Fruit fly (Drosophila melanogaster) whole organism, embryonic: Measurements from ENCODE around the gene CG1532.

Source experiments
- Bgb ChIP-seq: fragments of 200-800 bp; sonication (Bioruptor generic); IDR thresholded peaks from 2 replicates; pipeline ENCODE4 v1.3.6; 2022; ENCODE audit warnings: missing biosample characterization, missing genetic modification characterization; ENCODE audit not compliant: partially characterized antibody
- CG14860 ChIP-seq: fragments of 200-800 bp; sonication (Bioruptor generic); IDR thresholded peaks from 3 replicates; pipeline ENCODE4 v1.3.6; 2022; ENCODE audit warnings: missing biosample characterization, missing genetic modification characterization; ENCODE audit not compliant: partially characterized antibody
- CG1529 ChIP-seq: fragments of 200-800 bp; sonication (Bioruptor generic); optimal IDR thresholded peaks from 3 replicates; lab custom pipeline; 2018; ENCODE audit warnings: missing biosample characterization, missing genetic modification characterization
- CG1832 ChIP-seq: fragments of 200-800 bp; sonication (Bioruptor generic); optimal IDR thresholded peaks from 2 replicates; lab custom pipeline; 2017; ENCODE audit warnings: missing biosample characterization, mild to moderate bottlenecking, missing genetic modification characterization, inconsistent platforms
- CG31388 ChIP-seq: fragments of 200-800 bp; sonication (Bioruptor generic); optimal IDR thresholded peaks from 2 replicates; lab custom pipeline; 2016; ENCODE audit warnings: missing biosample characterization, missing genetic modification characterization
- CG31441 ChIP-seq: fragments of 200-800 bp; sonication (Bioruptor generic); IDR thresholded peaks from 2 replicates; pipeline ENCODE4 v1.3.6; 2022; ENCODE audit warnings: missing biosample characterization, missing genetic modification characterization
- CG3726 ChIP-seq: fragments of 200-800 bp; sonication (Bioruptor generic); IDR thresholded peaks from 3 replicates; pipeline ENCODE4, ENCODE4 v1.3.6; 2022; ENCODE audit warnings: missing biosample characterization, missing genetic modification characterization
- CG7786 ChIP-seq: fragments of 200-800 bp; sonication (Bioruptor generic); optimal IDR thresholded peaks from 2 replicates; lab custom pipeline; 2016; ENCODE audit warnings: missing biosample characterization, missing genetic modification characterization
- CG9932 ChIP-seq: fragments of 200-800 bp; sonication (Bioruptor generic); IDR thresholded peaks from 2 replicates; pipeline ENCODE4 v1.3.6; 2022; ENCODE audit warnings: missing biosample characterization, missing genetic modification characterization
- CTCF ChIP-seq: fragments of 200-800 bp; sonication (Bioruptor generic); optimal IDR thresholded peaks from 2 replicates; lab custom pipeline; 2017; ENCODE audit warnings: missing biosample characterization, mild to moderate bottlenecking, missing genetic modification characterization, moderate library complexity
- Ets65A ChIP-seq: fragments of 200-800 bp; sonication (Bioruptor generic); peaks from one replicate; lab custom pipeline; 2016; ENCODE audit warnings: missing biosample characterization, missing genetic modification characterization
- Pdp1 ChIP-seq, 2 experiments: fragments of 200-800 bp; sonication (Bioruptor generic); optimal IDR thresholded peaks; 3 replicates each; lab custom pipeline; 2016; ENCODE audit warnings: missing biosample characterization in 2 of 2, missing genetic modification characterization in 2 of 2, mild to moderate bottlenecking in 1 of 2, moderate library complexity in 1 of 2
- Sry-δ ChIP-seq: fragments of 200-800 bp; sonication (Bioruptor generic); optimal IDR thresholded peaks from 2 replicates; lab custom pipeline; 2016; ENCODE audit warnings: missing biosample characterization, missing genetic modification characterization
- Trl ChIP-seq, 3 experiments: fragments of >200 bp in 2 of 3; fragments of 200-800 bp in 1 of 3; sonication (Bioruptor generic) in 1 of 3; optimal IDR thresholded peaks; 2 replicates in 1 of 3; 3 replicates in 2 of 3; lab custom pipeline; 2016 to 2017; ENCODE audit warnings: missing biosample characterization in 1 of 3, missing genetic modification characterization in 1 of 3
- fd3F ChIP-seq: fragments of 200-800 bp; sonication (Bioruptor generic); optimal IDR thresholded peaks from 2 replicates; lab custom pipeline; 2018; ENCODE audit warnings: missing biosample characterization, mild to moderate bottlenecking, missing genetic modification characterization, moderate library complexity
- rib ChIP-seq: fragments of 200-800 bp; sonication (Bioruptor generic); IDR thresholded peaks from 2 replicates; pipeline ENCODE4 v1.3.6; 2022; ENCODE audit warnings: missing biosample characterization, missing genetic modification characterization
- sens ChIP-seq: fragments of 200-800 bp; sonication (Bioruptor generic); peaks from one replicate; lab custom pipeline; 2016; ENCODE audit warnings: missing biosample characterization, missing genetic modification characterization
- stc ChIP-seq: fragments of 200-800 bp; sonication (Bioruptor generic); IDR thresholded peaks from 2 replicates; pipeline ENCODE4 v1.3.6; 2022; ENCODE audit warnings: missing biosample characterization, missing genetic modification characterization
- vnd ChIP-seq: fragments of 200-800 bp; sonication (Bioruptor generic); IDR thresholded peaks from 3 replicates; pipeline ENCODE4 v1.3.6; 2022; ENCODE audit warnings: missing biosample characterization, missing genetic modification characterization; ENCODE audit not compliant: partially characterized antibody
- zen ChIP-seq: fragments of 200-800 bp; sonication (Bioruptor generic); optimal IDR thresholded peaks from 3 replicates; lab custom pipeline; 2018; ENCODE audit warnings: missing biosample characterization, mild to moderate bottlenecking, missing genetic modification characterization, moderate library complexity
- zen2 ChIP-seq: fragments of 200-800 bp; sonication (Bioruptor generic); IDR thresholded peaks from 3 replicates; pipeline ENCODE4 v1.3.6; 2022; ENCODE audit warnings: missing biosample characterization, missing genetic modification characterization; ENCODE audit not compliant: partially characterized antibody

Gene CG1532

DNA sequence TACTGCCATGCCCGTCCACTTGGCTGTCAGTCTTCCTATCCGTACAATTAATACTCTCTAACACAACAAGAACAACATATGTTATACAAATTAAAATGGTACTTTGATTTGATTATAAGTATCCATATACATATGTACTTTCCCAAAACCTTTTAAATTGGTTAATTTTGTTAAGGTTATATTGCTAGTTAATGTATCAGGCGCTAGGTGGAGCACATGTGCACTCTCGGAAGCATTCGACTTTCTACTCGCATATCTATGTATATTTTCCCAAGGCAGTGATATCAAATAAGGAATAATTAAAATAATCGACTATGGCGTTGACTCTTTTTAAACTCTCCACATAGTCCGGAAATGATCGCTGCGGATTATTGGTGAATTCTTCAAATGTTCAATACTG lies 10.6 kb downstream of the CG1532 start:
- TF ChIP-seq CTCF (peak; percentile 67), CG14860 (GFP tag; lab: Robert Waterston, UW) (no peak), Ets65A (GFP tag; lab: Kevin White, UChicago) (peak; percentile 82), CG1529 (peak; percentile 8), sens (GFP tag; lab: Kevin White, UChicago) (peak; percentile 12)

DNA sequence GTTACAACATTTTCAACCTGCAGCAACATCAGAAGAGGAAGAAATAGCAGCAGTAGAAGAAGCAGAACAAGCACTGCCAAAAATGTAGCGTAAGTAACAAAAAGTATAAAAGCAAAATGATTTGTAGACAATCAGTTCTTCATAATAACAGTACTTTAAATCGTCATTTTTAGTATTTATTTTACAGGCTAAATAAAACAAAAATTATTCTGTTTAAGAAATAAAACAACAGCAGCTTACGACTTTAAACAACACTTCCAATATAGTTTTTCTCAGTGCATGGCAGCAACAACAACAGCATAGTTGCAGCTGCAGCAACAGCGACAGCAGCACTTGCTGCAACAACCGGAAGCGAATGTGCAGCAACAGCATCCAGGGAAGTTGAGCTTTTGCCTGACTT lies 17.6 kb downstream of the CG1532 start:
- no peak for TF ChIP-seq Bgb
- TF ChIP-seq Pdp1 (GFP tag; optimal IDR thresholded peaks at IDR 0.05; lab: Kevin White, UChicago): no peak
- peak in 1 of 2 experiments; percentile 1 for TF ChIP-seq Trl (optimal IDR thresholded peaks at IDR 0.05; lab: Kevin White, UChicago)
- TF ChIP-seq Trl (GFP tag; optimal IDR thresholded peaks at IDR 0.05; lab: Kevin White, UChicago): no peak
- TF ChIP-seq Sry-δ (GFP tag; lab: Kevin White, UChicago): no peak

DNA sequence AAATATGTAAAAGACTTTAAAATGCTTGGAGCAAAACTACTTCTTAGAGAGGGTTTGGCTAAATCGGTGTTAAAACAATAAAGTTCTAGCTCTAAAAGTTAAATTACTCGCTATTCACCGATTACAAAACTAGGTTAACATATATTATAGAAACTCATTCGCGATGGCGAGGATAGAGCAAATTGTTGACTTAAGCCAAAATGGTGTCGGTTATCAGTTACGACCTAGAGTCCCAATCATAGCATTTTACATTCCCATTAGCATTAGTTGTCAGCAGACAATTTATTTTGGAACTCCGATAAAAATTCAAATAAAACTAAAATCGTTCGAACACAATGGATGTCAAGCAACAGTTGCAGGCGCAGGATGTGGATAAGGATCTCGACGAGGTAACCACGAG lies 43.8 kb downstream of the CG1532 start, which contains the start of gene CG11666:
CG11666 (plus strand) TSS at position 301 of the 400 bp plus-strand sequence.
- TF ChIP-seq CG7786 (GFP tag; lab: Kevin White, UChicago) (no peak), fd3F (GFP tag; lab: Kevin White, UChicago) (no peak), CG31388 (no peak), rib (GFP tag; lab: Robert Waterston, UW) (no peak), CG3726 (GFP tag; lab: Robert Waterston, UW) (no peak)

DNA sequence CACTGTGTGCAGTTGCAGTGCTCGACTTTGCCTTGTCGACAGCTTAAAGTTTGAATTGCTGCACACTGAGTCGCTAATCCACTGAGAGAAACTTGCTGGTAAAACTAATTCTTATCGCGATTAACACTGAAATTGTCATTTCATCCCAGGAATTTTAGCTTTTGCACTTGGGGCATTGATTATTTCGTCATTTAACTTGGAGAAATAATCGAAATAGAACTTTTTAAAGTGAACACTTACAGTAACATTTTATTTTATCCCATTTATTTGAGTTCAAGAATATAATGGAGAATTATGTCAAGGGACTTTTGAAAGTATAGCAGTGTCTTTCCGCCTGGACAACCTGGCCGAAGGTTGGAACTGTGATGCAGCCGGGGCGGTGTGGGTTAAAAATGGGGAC lies 50.2 kb downstream of the CG1532 start, which contains the start of gene CG44426:
CG44426 (plus strand) TSS at position 301 of the 400 bp plus-strand sequence.
- no peak for TF ChIP-seq CG31441
- TF ChIP-seq zen2 (GFP tag; lab: Robert Waterston, UW): no peak
- TF ChIP-seq CG9932: no peak
- TF ChIP-seq vnd (GFP tag; lab: Robert Waterston, UW): no peak
- no peak for TF ChIP-seq zen (tag; lab: Kevin White, UChicago)
- TF ChIP-seq CG1832 (GFP tag; lab: Kevin White, UChicago): no peak
- TF ChIP-seq stc (GFP tag; lab: Robert Waterston, UW): no peak
